Fruit fly (Drosophila melanogaster) whole organism, embryonic: ENCODE data around the gene neb.

ENCODE experiments used
- Ada2b ChIP-seq: fragments of 200-800 bp; sonication (Bioruptor generic); IDR thresholded peaks from 2 replicates; pipeline ENCODE4 v1.3.6; 2022; ENCODE audit warnings: missing biosample characterization, missing genetic modification characterization
- Antp ChIP-seq: fragments of 200-800 bp; sonication (Bioruptor generic); optimal IDR thresholded peaks from 3 replicates; lab custom pipeline; 2016; ENCODE audit warnings: missing biosample characterization, missing genetic modification characterization
- CG10209 ChIP-seq: fragments of 200-800 bp; sonication (Bioruptor generic); optimal IDR thresholded peaks from 3 replicates; lab custom pipeline; 2017; ENCODE audit warnings: missing biosample characterization, mild to moderate bottlenecking, missing genetic modification characterization, missing genetic modification reagents
- CG10267 ChIP-seq: fragments of 200-800 bp; sonication (Bioruptor generic); optimal IDR thresholded peaks from 2 replicates; lab custom pipeline; 2018; ENCODE audit warnings: missing biosample characterization, mild to moderate bottlenecking, missing genetic modification characterization, moderate library complexity
- CG11093 ChIP-seq: fragments of 200-800 bp; sonication (Bioruptor generic); IDR thresholded peaks from 3 replicates; pipeline ENCODE4 v1.3.6; 2022; ENCODE audit warnings: missing biosample characterization, missing genetic modification characterization
- CG11723 ChIP-seq: fragments of 200-800 bp; sonication (Bioruptor generic); optimal IDR thresholded peaks from 2 replicates; lab custom pipeline; 2017; ENCODE audit warnings: missing biosample characterization, mild to moderate bottlenecking, missing genetic modification characterization
- CG15011 ChIP-seq: fragments of 200-800 bp; sonication (Bioruptor generic); optimal IDR thresholded peaks from 3 replicates; lab custom pipeline; 2018; ENCODE audit warnings: missing biosample characterization, mild to moderate bottlenecking, missing genetic modification characterization
- CG15269 ChIP-seq: fragments of 200-800 bp; sonication (Bioruptor generic); optimal IDR thresholded peaks from 2 replicates; lab custom pipeline; 2018; ENCODE audit warnings: missing biosample characterization, mild to moderate bottlenecking, missing genetic modification characterization, moderate library complexity
- CG16779 ChIP-seq: fragments of 200-800 bp; sonication (Bioruptor generic); IDR thresholded peaks from 2 replicates; pipeline ENCODE4 v1.3.6; 2022; ENCODE audit warnings: missing biosample characterization, missing genetic modification characterization
- CG17568 ChIP-seq: fragments of 200-800 bp; sonication (Bioruptor generic); optimal IDR thresholded peaks from 2 replicates; lab custom pipeline; 2018; ENCODE audit warnings: missing biosample characterization, mild to moderate bottlenecking, missing genetic modification characterization, moderate library complexity
- CG2129 ChIP-seq: fragments of 200-800 bp; sonication (Bioruptor generic); IDR thresholded peaks from 2 replicates; pipeline ENCODE4 v1.3.6; 2022; ENCODE audit warnings: missing biosample characterization, missing genetic modification characterization; ENCODE audit not compliant: partially characterized antibody
- CG2199 ChIP-seq: fragments of 200-800 bp; sonication (Bioruptor generic); IDR thresholded peaks from 3 replicates; pipeline ENCODE4 v1.3.6; 2022; ENCODE audit warnings: missing biosample characterization, missing genetic modification characterization
- CG2875 ChIP-seq: fragments of 200-800 bp; sonication (Bioruptor generic); optimal IDR thresholded peaks from 2 replicates; lab custom pipeline; 2017; ENCODE audit warnings: missing biosample characterization, mild to moderate bottlenecking, missing genetic modification characterization, missing genetic modification reagents
- CG31388 ChIP-seq: fragments of 200-800 bp; sonication (Bioruptor generic); optimal IDR thresholded peaks from 2 replicates; lab custom pipeline; 2016; ENCODE audit warnings: missing biosample characterization, missing genetic modification characterization
- CG32532 ChIP-seq: fragments of 200-800 bp; sonication (Bioruptor generic); IDR thresholded peaks from 2 replicates; pipeline ENCODE4 v1.3.6; 2022; ENCODE audit warnings: missing biosample characterization, missing genetic modification characterization
- CG6272 ChIP-seq: fragments of 200-800 bp; sonication (Bioruptor generic); IDR thresholded peaks from 2 replicates; pipeline ENCODE4 v1.3.6; 2022; ENCODE audit warnings: missing biosample characterization, missing genetic modification characterization
- CG7786 ChIP-seq: fragments of 200-800 bp; sonication (Bioruptor generic); optimal IDR thresholded peaks from 2 replicates; lab custom pipeline; 2016; ENCODE audit warnings: missing biosample characterization, missing genetic modification characterization
- CG8388 ChIP-seq: fragments of 200-800 bp; sonication (Bioruptor generic); optimal IDR thresholded peaks from 2 replicates; lab custom pipeline; 2019; ENCODE audit warnings: missing biosample characterization, mild to moderate bottlenecking, missing genetic modification characterization, moderate library complexity
- CG9797 ChIP-seq: fragments of 200-800 bp; sonication (Bioruptor generic); optimal IDR thresholded peaks from 3 replicates; lab custom pipeline; 2018; ENCODE audit warnings: missing biosample characterization, mild to moderate bottlenecking, missing genetic modification characterization
- Chrac-16 ChIP-seq: fragments of 200-800 bp; sonication (Bioruptor generic); optimal IDR thresholded peaks from 3 replicates; lab custom pipeline; 2016; ENCODE audit warnings: missing biosample characterization, missing genetic modification characterization
- D ChIP-seq, 2 experiments: fragments of 200-800 bp in 1 of 2; fragments of >200 bp in 1 of 2; sonication (Bioruptor generic) in 1 of 2; optimal IDR thresholded peaks; 2 replicates in 1 of 2; 3 replicates in 1 of 2; lab custom pipeline; 2017; ENCODE audit warnings: mild to moderate bottlenecking in 1 of 2, missing biosample characterization in 1 of 2, missing genetic modification characterization in 1 of 2, missing genetic modification reagents in 1 of 2
- Deaf1 ChIP-seq: fragments of 200-800 bp; optimal IDR thresholded peaks from 3 replicates; lab custom pipeline; 2019; ENCODE audit warnings: missing biosample characterization, mild to moderate bottlenecking, missing genetic modification characterization, moderate library complexity
- Drgx ChIP-seq: fragments of 200-800 bp; sonication (Bioruptor generic); IDR thresholded peaks from 2 replicates; pipeline ENCODE4 v1.3.6; 2022; ENCODE audit warnings: missing biosample characterization, missing genetic modification characterization
- Ets97D ChIP-seq: fragments of 200-800 bp; sonication (Bioruptor generic); optimal IDR thresholded peaks from 3 replicates; lab custom pipeline; 2016; ENCODE audit warnings: missing biosample characterization, missing genetic modification characterization
- Hr78 ChIP-seq, 2 experiments: fragments of 200-800 bp in 1 of 2; fragments of >200 bp in 1 of 2; sonication (Bioruptor generic) in 1 of 2; optimal IDR thresholded peaks; 2 replicates each; lab custom pipeline; 2017 to 2019; ENCODE audit warnings: missing biosample characterization in 2 of 2, missing genetic modification characterization in 2 of 2, mild to moderate bottlenecking in 1 of 2, moderate library complexity in 1 of 2
- Lhr ChIP-seq: fragments of 200-800 bp; sonication (Bioruptor generic); optimal IDR thresholded peaks from 3 replicates; lab custom pipeline; 2017; ENCODE audit warnings: mild to moderate bottlenecking, missing biosample characterization, missing genetic modification reagents, missing genetic modification characterization
- Med ChIP-seq: fragments of 200-800 bp; sonication (Bioruptor generic); peaks from one replicate; lab custom pipeline; 2016; ENCODE audit warnings: missing biosample characterization, missing genetic modification characterization, mild to moderate bottlenecking, inconsistent platforms, moderate library complexity
- Meics ChIP-seq: fragments of 200-800 bp; sonication (Bioruptor generic); optimal IDR thresholded peaks from 2 replicates; lab custom pipeline; 2017; ENCODE audit warnings: missing biosample characterization, mild to moderate bottlenecking, missing genetic modification characterization
- Optix ChIP-seq: fragments of 200-800 bp; sonication (Bioruptor generic); IDR thresholded peaks from 3 replicates; pipeline ENCODE4 v1.3.6; 2022; ENCODE audit warnings: missing biosample characterization, missing genetic modification characterization
- Spps ChIP-seq: fragments of 200-800 bp; sonication (Bioruptor generic); optimal IDR thresholded peaks from 2 replicates; lab custom pipeline; 2018; ENCODE audit warnings: missing biosample characterization, mild to moderate bottlenecking, missing genetic modification characterization
- Sry-δ ChIP-seq: fragments of 200-800 bp; sonication (Bioruptor generic); optimal IDR thresholded peaks from 2 replicates; lab custom pipeline; 2016; ENCODE audit warnings: missing biosample characterization, missing genetic modification characterization
- Trl ChIP-seq, 3 experiments: fragments of >200 bp in 2 of 3; fragments of 200-800 bp in 1 of 3; sonication (Bioruptor generic) in 1 of 3; optimal IDR thresholded peaks; 2 replicates in 1 of 3; 3 replicates in 2 of 3; lab custom pipeline; 2016 to 2017; ENCODE audit warnings: missing biosample characterization in 1 of 3, missing genetic modification characterization in 1 of 3
- abd-A ChIP-seq: fragments of 200-800 bp; sonication (Bioruptor generic); optimal IDR thresholded peaks from 3 replicates; lab custom pipeline; 2019; ENCODE audit warnings: missing biosample characterization, mild to moderate bottlenecking, missing genetic modification characterization, moderate library complexity
- al ChIP-seq: fragments of 200-800 bp; sonication (Bioruptor generic); IDR thresholded peaks from 2 replicates; pipeline ENCODE4 v1.3.6; 2022; ENCODE audit warnings: missing biosample characterization, missing genetic modification characterization
- cato ChIP-seq: fragments of 200-800 bp; sonication (Bioruptor generic); optimal IDR thresholded peaks from 2 replicates; lab custom pipeline; 2016; ENCODE audit warnings: missing biosample characterization, missing genetic modification characterization, borderline replicate concordance
- chif ChIP-seq, 2 experiments: fragments of 200-800 bp; sonication (Bioruptor generic); optimal IDR thresholded peaks; 3 replicates each; lab custom pipeline; 2016; ENCODE audit warnings: missing biosample characterization in 2 of 2, missing genetic modification characterization in 2 of 2
- crol ChIP-seq: fragments of 200-800 bp; sonication (Bioruptor generic); IDR thresholded peaks from 2 replicates; pipeline ENCODE4 v1.3.6; 2022; ENCODE audit warnings: missing biosample characterization, missing genetic modification characterization
- dati ChIP-seq: fragments of 200-800 bp; sonication (Bioruptor generic); IDR thresholded peaks from 2 replicates; pipeline ENCODE4 v1.3.6; 2022; ENCODE audit warnings: missing biosample characterization, missing genetic modification characterization
- eve ChIP-seq, 2 experiments: fragments of >200 bp; optimal IDR thresholded peaks; 2 replicates each; lab custom pipeline; 2017; ENCODE audit warnings: missing biosample characterization in 2 of 2, missing genetic modification characterization in 2 of 2
- hkb ChIP-seq, 2 experiments: fragments of 200-800 bp in 1 of 2; fragments of >200 bp in 1 of 2; sonication (Bioruptor generic) in 1 of 2; IDR thresholded peaks in 1 of 2; optimal IDR thresholded peaks in 1 of 2; 2 replicates each; pipeline versions ENCODE4 v1.3.6 to Lab custom; 2017 to 2022; ENCODE audit warnings: missing biosample characterization in 1 of 2, missing genetic modification characterization in 1 of 2
- jing ChIP-seq: fragments of 200-800 bp; sonication (Bioruptor generic); optimal IDR thresholded peaks from 2 replicates; lab custom pipeline; 2018; ENCODE audit warnings: missing biosample characterization, mild to moderate bottlenecking, missing genetic modification characterization
- lab ChIP-seq: fragments of 200-800 bp; sonication (Bioruptor generic); optimal IDR thresholded peaks from 3 replicates; lab custom pipeline; 2017; ENCODE audit warnings: missing biosample characterization, missing genetic modification characterization, mild to moderate bottlenecking, moderate library complexity, missing genetic modification reagents
- onecut ChIP-seq: fragments of 200-800 bp; sonication (Bioruptor generic); IDR thresholded peaks from 2 replicates; pipeline ENCODE4 v1.3.6; 2022; ENCODE audit warnings: missing biosample characterization, missing genetic modification characterization
- pnt ChIP-seq: fragments of 200-800 bp; sonication (Bioruptor generic); optimal IDR thresholded peaks from 3 replicates; lab custom pipeline; 2016; ENCODE audit warnings: missing biosample characterization, missing genetic modification characterization
- shn ChIP-seq: fragments of 200-800 bp; sonication (Bioruptor generic); optimal IDR thresholded peaks from 3 replicates; lab custom pipeline; 2016; ENCODE audit warnings: missing biosample characterization, missing genetic modification characterization
- sr ChIP-seq: fragments of 200-800 bp; sonication (Bioruptor generic); IDR thresholded peaks from 3 replicates; pipeline ENCODE4 v1.3.6; 2022; ENCODE audit warnings: missing biosample characterization, missing genetic modification characterization
- tgo ChIP-seq: fragments of 200-800 bp; sonication (Bioruptor generic); IDR thresholded peaks from 3 replicates; pipeline ENCODE4 v1.3.6; 2022; ENCODE audit warnings: missing biosample characterization, missing genetic modification characterization

The neb gene

DNA sequence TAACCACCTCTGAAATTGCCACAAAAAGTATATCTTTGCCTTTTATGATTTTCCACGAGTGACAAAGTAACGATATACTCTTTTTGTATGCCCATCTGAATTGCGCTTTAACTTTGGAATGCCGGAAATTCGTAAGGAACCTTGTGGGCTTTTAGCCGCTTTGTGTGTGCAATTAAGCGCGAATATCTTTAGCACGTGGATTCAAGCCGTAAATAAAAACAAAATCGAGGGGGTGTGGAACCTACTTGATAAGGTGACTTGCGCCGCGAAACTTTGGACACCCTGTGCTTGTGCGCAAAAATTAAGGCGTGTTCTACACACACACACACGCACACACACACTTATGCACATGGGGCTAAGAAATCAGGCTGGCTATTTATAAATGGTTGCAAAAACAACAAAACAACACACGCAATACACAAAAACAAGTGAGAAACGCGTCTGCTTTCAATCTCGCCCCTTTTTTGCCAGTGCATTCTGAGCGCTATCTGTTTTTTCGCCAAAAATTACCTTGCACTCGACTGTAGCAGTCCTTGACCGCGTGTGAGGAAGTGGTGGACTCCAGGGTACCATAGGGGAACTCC lies 8.6 kb downstream of the neb start (continued):
- no peak for TF ChIP-seq Sry-δ (GFP tag; lab: Kevin White, UChicago)
- TF ChIP-seq Hr78 (GFP tag; optimal IDR thresholded peaks at IDR 0.05; lab: Kevin White, UChicago) = no peak
- TF ChIP-seq dati (GFP tag; lab: Robert Waterston, UW) = no peak
- no peak for TF ChIP-seq CG10267 (tag; lab: Kevin White, UChicago)
- no peak for TF ChIP-seq abd-A (tag; lab: Kevin White, UChicago)
- TF ChIP-seq CG10209 = no peak
- TF ChIP-seq Chrac-16 (GFP tag; lab: Kevin White, UChicago) = no peak
- peak; percentile 8; the same call in 1 of the 2 replicates for TF ChIP-seq Ada2b (GFP tag; lab: Robert Waterston, UW)
- TF ChIP-seq CG9797 (GFP tag; lab: Kevin White, UChicago) = no peak
- TF ChIP-seq CG2199 (GFP tag; lab: Robert Waterston, UW) = no peak
- no peak for TF ChIP-seq CG32532
- no peak for TF ChIP-seq CG31388
- no peak for TF ChIP-seq Lhr (GFP tag; lab: Kevin White, UChicago)
- no peak for TF ChIP-seq hkb (optimal IDR thresholded peaks at IDR 0.05; lab: Kevin White, UChicago)
- no peak for TF ChIP-seq hkb (GFP tag; IDR thresholded peaks at IDR 0.05; lab: Robert Waterston, UW)
- no peak for TF ChIP-seq crol (GFP tag; lab: Robert Waterston, UW)
- no peak for TF ChIP-seq CG11093 (GFP tag; lab: Robert Waterston, UW)
- TF ChIP-seq Drgx (GFP tag; lab: Robert Waterston, UW) = 0 out of 2 replicates have a peak, but pooled peaks have one; percentile 26
- no peak for TF ChIP-seq CG15269 (tag; lab: Kevin White, UChicago)
- TF ChIP-seq CG8388 (GFP tag; lab: Kevin White, UChicago) = no peak
- TF ChIP-seq lab (GFP tag; lab: Kevin White, UChicago) = peak; percentile 12
- no peak for TF ChIP-seq Antp (GFP tag; lab: Kevin White, UChicago)
- TF ChIP-seq Optix (GFP tag; lab: Robert Waterston, UW) = 0 out of 3 replicates have a peak, but pooled peaks have one; percentile 14
- no peak for TF ChIP-seq cato
- no peak for TF ChIP-seq CG15011 (GFP tag; lab: Kevin White, UChicago)
- TF ChIP-seq jing (GFP tag; lab: Kevin White, UChicago) = no peak
- no peak for TF ChIP-seq CG6272
- peak; percentile 50 for TF ChIP-seq Med
- TF ChIP-seq chif (GFP tag; optimal IDR thresholded peaks at IDR 0.05; lab: Kevin White, UChicago) = no peak
- TF ChIP-seq D (optimal IDR thresholded peaks at IDR 0.05; lab: Kevin White, UChicago) = no peak
- no peak for TF ChIP-seq D (GFP tag; optimal IDR thresholded peaks at IDR 0.05; lab: Kevin White, UChicago)
- TF ChIP-seq CG7786 (GFP tag; lab: Kevin White, UChicago) = no peak
- no peak for TF ChIP-seq Deaf1
- TF ChIP-seq CG2129 (GFP tag; lab: Robert Waterston, UW) = no peak
- no peak for TF ChIP-seq tgo (GFP tag; lab: Robert Waterston, UW)
- TF ChIP-seq Meics = peak; percentile 66
- TF ChIP-seq shn = no peak
- TF ChIP-seq al = no peak
- no peak for TF ChIP-seq sr (GFP tag; lab: Robert Waterston, UW)
- TF ChIP-seq pnt (GFP tag; lab: Kevin White, UChicago) = no peak
- TF ChIP-seq CG2875 (GFP tag; lab: Kevin White, UChicago) = no peak
- TF ChIP-seq onecut (GFP tag; lab: Robert Waterston, UW) = no peak
- TF ChIP-seq Ets97D (GFP tag; lab: Kevin White, UChicago) = no peak
- no peak for TF ChIP-seq eve (GFP tag; optimal IDR thresholded peaks at IDR 0.05; lab: Kevin White, UChicago)
- no peak for TF ChIP-seq CG16779 (GFP tag; lab: Robert Waterston, UW)
- no peak for TF ChIP-seq Trl (optimal IDR thresholded peaks at IDR 0.05; lab: Kevin White, UChicago)
- no peak for TF ChIP-seq Trl (GFP tag; optimal IDR thresholded peaks at IDR 0.05; lab: Kevin White, UChicago)
- TF ChIP-seq Spps (tag; lab: Kevin White, UChicago) = no peak
- TF ChIP-seq CG11723 = no peak
- no peak for TF ChIP-seq CG17568 (GFP tag; lab: Kevin White, UChicago)
- TF ChIP-seq, all 482 proteins: peak for 14
